Fruit fly (Drosophila melanogaster) whole organism, wandering third instar larva: ENCODE measurements around the gene CG9547.

Experiments used
- Abd-B ChIP-seq: fragments of >200 bp; optimal IDR thresholded peaks from 2 replicates; lab custom pipeline; 2017; ENCODE audit warnings: missing biosample characterization, missing genetic modification characterization
- CG32264 ChIP-seq: fragments of 200-800 bp; sonication (Bioruptor generic); optimal IDR thresholded peaks from 2 replicates; lab custom pipeline; 2016; ENCODE audit warnings: missing biosample characterization, missing genetic modification characterization
- CG9705 ChIP-seq: fragments of 200-800 bp; sonication (Bioruptor generic); optimal IDR thresholded peaks from 2 replicates; lab custom pipeline; 2018; ENCODE audit warnings: missing biosample characterization, mild to moderate bottlenecking, missing genetic modification characterization
- CrebA ChIP-seq: fragments of 200-800 bp; sonication (Bioruptor generic); optimal IDR thresholded peaks from 2 replicates; lab custom pipeline; 2016; ENCODE audit warnings: missing biosample characterization, mild to moderate bottlenecking, missing genetic modification characterization, borderline replicate concordance
- Dfd ChIP-seq: fragments of >200 bp; optimal IDR thresholded peaks from 2 replicates; lab custom pipeline; 2017; ENCODE audit warnings: missing biosample characterization, missing genetic modification characterization
- Dif ChIP-seq: fragments of 200-275, 200-300 bp; sonication (Bioruptor generic); optimal IDR thresholded peaks from 2 replicates; lab custom pipeline; 2018; ENCODE audit warnings: missing biosample characterization, missing genetic modification characterization; ENCODE audit not compliant: partially characterized antibody
- GATAd ChIP-seq: sonication (Bioruptor generic); optimal IDR thresholded peaks from 2 replicates; lab custom pipeline; 2016; ENCODE audit warnings: missing biosample characterization, missing genetic modification characterization
- HLH106 ChIP-seq: fragments of 200-800 bp; optimal IDR thresholded peaks from 3 replicates; lab custom pipeline; 2019; ENCODE audit warnings: missing biosample characterization, mild to moderate bottlenecking, missing genetic modification characterization, moderate library complexity
- Hnf4 ChIP-seq: fragments of 200-800 bp; sonication (Bioruptor generic); optimal IDR thresholded peaks from 2 replicates; lab custom pipeline; 2016; ENCODE audit warnings: missing biosample characterization, mild to moderate bottlenecking, missing genetic modification characterization
- Hr78 ChIP-seq: fragments of >200 bp; optimal IDR thresholded peaks from 2 replicates; lab custom pipeline; 2017; ENCODE audit warnings: missing biosample characterization, missing genetic modification characterization
- Hr83 ChIP-seq: fragments of 200-300 bp; sonication (Bioruptor generic); optimal IDR thresholded peaks from 2 replicates; lab custom pipeline; 2016; ENCODE audit warnings: missing biosample characterization, mild to moderate bottlenecking, missing genetic modification characterization, moderate library complexity; ENCODE audit not compliant: poor library complexity, severe bottlenecking
- Jra ChIP-seq: sonication (Bioruptor generic); optimal IDR thresholded peaks from 2 replicates; lab custom pipeline; 2016; ENCODE audit warnings: missing biosample characterization, missing genetic modification characterization
- Mio ChIP-seq: sonication (Bioruptor generic); optimal IDR thresholded peaks from 2 replicates; lab custom pipeline; 2016; ENCODE audit warnings: missing biosample characterization, missing genetic modification characterization
- Myc ChIP-seq: fragments of >200 bp; optimal IDR thresholded peaks from 2 replicates; lab custom pipeline; 2017
- N ChIP-seq: fragments of >200 bp; optimal IDR thresholded peaks from 2 replicates; lab custom pipeline; 2018; ENCODE audit warnings: missing biosample characterization, missing external identifiers, missing genetic modification characterization
- OdsH ChIP-seq: fragments of 200-800 bp; sonication (Bioruptor generic); optimal IDR thresholded peaks from 2 replicates; lab custom pipeline; 2016; ENCODE audit warnings: missing biosample characterization, mild to moderate bottlenecking, missing genetic modification characterization
- Rel ChIP-seq, 2 experiments: fragments of 200-800 bp; sonication (Bioruptor generic) in 1 of 2; optimal IDR thresholded peaks; 2 replicates in 1 of 2; 3 replicates in 1 of 2; lab custom pipeline; 2016 to 2019; ENCODE audit warnings: mild to moderate bottlenecking in 2 of 2, missing biosample characterization in 2 of 2, missing genetic modification characterization in 2 of 2, moderate library complexity in 1 of 2
- Sp1 ChIP-seq: fragments of 200-800 bp; sonication (Bioruptor generic); optimal IDR thresholded peaks from 3 replicates; lab custom pipeline; 2019; ENCODE audit warnings: missing biosample characterization, mild to moderate bottlenecking, missing genetic modification characterization, moderate library complexity
- Vsx2 ChIP-seq: fragments of 200-300, 225-300 bp; sonication (Bioruptor generic); optimal IDR thresholded peaks from 2 replicates; lab custom pipeline; 2018; ENCODE audit warnings: missing biosample characterization, missing genetic modification characterization; ENCODE audit not compliant: partially characterized antibody
- br ChIP-seq: fragments of 200-800 bp; sonication (Bioruptor generic); optimal IDR thresholded peaks from 2 replicates; lab custom pipeline; 2016; ENCODE audit warnings: missing biosample characterization, missing genetic modification characterization
- brk ChIP-seq: fragments of 200-800 bp; sonication (Bioruptor generic); optimal IDR thresholded peaks from 2 replicates; lab custom pipeline; 2016; ENCODE audit warnings: missing biosample characterization, mild to moderate bottlenecking, missing genetic modification characterization
- dl ChIP-seq, 2 experiments: fragments of 175-275, 200-275 bp in 1 of 2; fragments of 200-275 bp in 1 of 2; sonication (Bioruptor generic); optimal IDR thresholded peaks; lab custom pipeline; 2018; ENCODE audit warnings: mild to moderate bottlenecking in 2 of 2, missing biosample characterization in 2 of 2, missing genetic modification characterization in 2 of 2, moderate library complexity in 2 of 2; ENCODE audit not compliant: partially characterized antibody in 2 of 2, insufficient read depth in 1 of 2
- dmrt93B ChIP-seq: fragments of 200-800 bp; sonication (Bioruptor generic); optimal IDR thresholded peaks from 2 replicates; lab custom pipeline; 2018; ENCODE audit warnings: missing biosample characterization, mild to moderate bottlenecking, missing genetic modification characterization
- dsf ChIP-seq: sonication (Bioruptor generic); optimal IDR thresholded peaks from 2 replicates; lab custom pipeline; 2016; ENCODE audit warnings: missing biosample characterization, missing genetic modification characterization, borderline replicate concordance
- ey ChIP-seq: fragments of 200-800 bp; sonication (Bioruptor generic); optimal IDR thresholded peaks from 2 replicates; lab custom pipeline; 2016; ENCODE audit warnings: missing biosample characterization, missing genetic modification characterization
- foxo ChIP-seq, 2 experiments: fragments of 200-800 bp; sonication (Bioruptor generic); optimal IDR thresholded peaks; 2 replicates in 1 of 2; 3 replicates in 1 of 2; lab custom pipeline; 2016 to 2017; ENCODE audit warnings: missing biosample characterization in 2 of 2, missing genetic modification characterization in 2 of 2
- fru ChIP-seq: fragments of 200-800 bp; sonication (Bioruptor generic); optimal IDR thresholded peaks from 3 replicates; lab custom pipeline; 2016; ENCODE audit warnings: missing biosample characterization, mild to moderate bottlenecking, missing genetic modification characterization
- h ChIP-seq: fragments of 200-800 bp; sonication (Bioruptor generic); optimal IDR thresholded peaks from 3 replicates; lab custom pipeline; 2016; ENCODE audit warnings: missing biosample characterization, mild to moderate bottlenecking, missing genetic modification characterization
- jim ChIP-seq: fragments of 175-275, 200-325 bp; sonication (Bioruptor generic); optimal IDR thresholded peaks from 2 replicates; lab custom pipeline; 2016; ENCODE audit warnings: missing biosample characterization, mild to moderate bottlenecking, missing genetic modification characterization
- lola ChIP-seq: fragments of >200 bp; optimal IDR thresholded peaks from 2 replicates; lab custom pipeline; 2017; ENCODE audit warnings: missing biosample characterization, missing genetic modification characterization
- pan ChIP-seq: fragments of >200 bp; optimal IDR thresholded peaks from 2 replicates; lab custom pipeline; 2017
- psq ChIP-seq: fragments of 200-800 bp; sonication (Bioruptor generic); optimal IDR thresholded peaks from 3 replicates; lab custom pipeline; 2017; ENCODE audit warnings: missing biosample characterization, mild to moderate bottlenecking, missing genetic modification characterization, moderate library complexity
- rgr ChIP-seq: fragments of 200-800 bp; sonication (Bioruptor generic); optimal IDR thresholded peaks from 3 replicates; lab custom pipeline; 2016; ENCODE audit warnings: missing biosample characterization, mild to moderate bottlenecking, missing genetic modification characterization
- sage ChIP-seq: fragments of 200-800 bp; sonication (Bioruptor generic); optimal IDR thresholded peaks from 2 replicates; lab custom pipeline; 2016; ENCODE audit warnings: missing biosample characterization, mild to moderate bottlenecking, missing genetic modification characterization
- sv ChIP-seq: fragments of 200-800 bp; sonication (Bioruptor generic); optimal IDR thresholded peaks from 3 replicates; lab custom pipeline; 2016; ENCODE audit warnings: missing biosample characterization, missing genetic modification characterization
- tai ChIP-seq: sonication (Bioruptor generic); optimal IDR thresholded peaks from 2 replicates; lab custom pipeline; 2016; ENCODE audit warnings: missing biosample characterization, missing genetic modification characterization
- usp ChIP-seq: fragments of >200 bp; optimal IDR thresholded peaks from 2 replicates; lab custom pipeline; 2017; ENCODE audit warnings: missing biosample characterization, missing genetic modification characterization
- woc ChIP-seq: sonication (Bioruptor generic); optimal IDR thresholded peaks from 2 replicates; lab custom pipeline; 2016; ENCODE audit warnings: missing biosample characterization, mild to moderate bottlenecking, missing genetic modification characterization

CG9547 gene

dm6 chr2L:6488676-6489140 is 5.6 kb downstream of the CG9547 start, which contains the start of the genes KFase and epsilonCOP (continued):
- no peak for TF ChIP-seq CrebA
- TF ChIP-seq GATAd (GFP tag; lab: Kevin White, UChicago): no peak
- peak; percentile 41 for TF ChIP-seq Sp1 (GFP tag; lab: Kevin White, UChicago)
- TF ChIP-seq CG32264 (GFP tag; lab: Kevin White, UChicago): no peak
- no peak for TF ChIP-seq Hr78 (GFP tag; lab: Kevin White, UChicago)
- TF ChIP-seq CG9705 (GFP tag; lab: Kevin White, UChicago): peak; percentile 28
- TF ChIP-seq pan (lab: Kevin White, UChicago): no peak
- no peak for TF ChIP-seq lola (GFP tag; lab: Kevin White, UChicago)
- peak; percentile 48 for TF ChIP-seq ey (GFP tag; lab: Kevin White, UChicago)
- TF ChIP-seq Hnf4 (GFP tag; lab: Kevin White, UChicago): peak; percentile 83
- TF ChIP-seq foxo (GFP tag; optimal IDR thresholded peaks at IDR 0.05; lab: Kevin White, UChicago): peak in 1 of 2 experiments; percentile 47
- peak; percentile 36 for TF ChIP-seq psq (GFP tag; lab: Kevin White, UChicago)
- TF ChIP-seq fru (GFP tag; lab: Kevin White, UChicago): no peak
- TF ChIP-seq Myc (lab: Kevin White, UChicago): no peak
- TF ChIP-seq sage (GFP tag; lab: Kevin White, UChicago): no peak

dm6 chr2L:6481310-6481738 is 13.0 kb downstream of the CG9547 start:
- peak; percentile 29 for TF ChIP-seq rgr (GFP tag; lab: Kevin White, UChicago)
- no peak for TF ChIP-seq Hr78 (GFP tag; lab: Kevin White, UChicago)
- no peak for TF ChIP-seq Jra
- peak; percentile 8 for TF ChIP-seq Sp1 (GFP tag; lab: Kevin White, UChicago)
- peak in 1 of 2 experiments; percentile 28 for TF ChIP-seq foxo (GFP tag; optimal IDR thresholded peaks at IDR 0.05; lab: Kevin White, UChicago)
- no peak for TF ChIP-seq Dfd
- TF ChIP-seq dmrt93B: no peak
- peak in 1 of 2 experiments; percentile 54 for TF ChIP-seq dl (GFP tag; optimal IDR thresholded peaks at IDR 0.05; lab: Kevin White, UChicago; ENCODE audit: insufficient read depth in 1 of 2, partially characterized antibody in 2 of 2)
- TF ChIP-seq brk (GFP tag; lab: Kevin White, UChicago): no peak
- TF ChIP-seq dsf: no peak
- TF ChIP-seq ey (GFP tag; lab: Kevin White, UChicago): no peak
- TF ChIP-seq pan (lab: Kevin White, UChicago): no peak
- no peak for TF ChIP-seq CG9705 (GFP tag; lab: Kevin White, UChicago)
- TF ChIP-seq tai (GFP tag; lab: Kevin White, UChicago): no peak
- no peak for TF ChIP-seq lola (GFP tag; lab: Kevin White, UChicago)
- no peak for TF ChIP-seq Dif (GFP tag; lab: Kevin White, UChicago)
- TF ChIP-seq sv (GFP tag; lab: Kevin White, UChicago): no peak
- no peak for TF ChIP-seq Rel (GFP tag; optimal IDR thresholded peaks at IDR 0.05; lab: Kevin White, UChicago)
- TF ChIP-seq Rel (tag; optimal IDR thresholded peaks at IDR 0.05; lab: Kevin White, UChicago): peak; percentile 16
- TF ChIP-seq Myc (lab: Kevin White, UChicago): peak; percentile 84
- no peak for TF ChIP-seq Abd-B
- peak; percentile 59 for TF ChIP-seq Hr83
- TF ChIP-seq CrebA: no peak
- no peak for TF ChIP-seq CG32264 (GFP tag; lab: Kevin White, UChicago)
- TF ChIP-seq Vsx2 (GFP tag; lab: Kevin White, UChicago): no peak
- TF ChIP-seq psq (GFP tag; lab: Kevin White, UChicago): no peak
- TF ChIP-seq Hnf4 (GFP tag; lab: Kevin White, UChicago): no peak
- TF ChIP-seq N (GFP tag; lab: Kevin White, UChicago): peak; percentile 65
- no peak for TF ChIP-seq HLH106 (tag; lab: Kevin White, UChicago)
- TF ChIP-seq GATAd (GFP tag; lab: Kevin White, UChicago): no peak
- TF ChIP-seq fru (GFP tag; lab: Kevin White, UChicago): peak; percentile 3
- TF ChIP-seq woc (GFP tag; lab: Kevin White, UChicago): no peak
- TF ChIP-seq jim: no peak
- peak; percentile 6 for TF ChIP-seq br (GFP tag; lab: Kevin White, UChicago)
- no peak for TF ChIP-seq usp (GFP tag; lab: Kevin White, UChicago)
- TF ChIP-seq OdsH (GFP tag; lab: Kevin White, UChicago): peak; percentile 0
- peak; percentile 40 for TF ChIP-seq h (GFP tag; lab: Kevin White, UChicago)
- no peak for TF ChIP-seq Mio
- no peak for TF ChIP-seq sage (GFP tag; lab: Kevin White, UChicago)
